Fruit fly (Drosophila melanogaster) whole organism, pupa: ENCODE data around the gene CG42655.

Experiments used
- CG12605 ChIP-seq: fragments of 200-800 bp; sonication (Bioruptor generic); IDR thresholded peaks from 2 replicates; pipeline ENCODE4 v1.3.6; 2022; ENCODE audit warnings: missing biosample characterization, missing genetic modification characterization
- CG14655 ChIP-seq: fragments of 200-800 bp; sonication (Bioruptor generic); optimal IDR thresholded peaks from 3 replicates; lab custom pipeline; 2017; ENCODE audit warnings: mild to moderate bottlenecking, missing biosample characterization, missing genetic modification reagents, missing genetic modification characterization
- CG34367 ChIP-seq: fragments of 200-800 bp; sonication (Bioruptor generic); optimal IDR thresholded peaks from 2 replicates; lab custom pipeline; 2018; ENCODE audit warnings: missing biosample characterization, mild to moderate bottlenecking, missing genetic modification characterization
- CG4496 ChIP-seq: fragments of 200-800 bp; sonication (Bioruptor generic); IDR thresholded peaks from 3 replicates; pipeline ENCODE4 v1.3.6; 2022; ENCODE audit warnings: missing biosample characterization, missing genetic modification characterization
- EcR ChIP-seq: fragments of 200-800 bp; sonication (Bioruptor generic); optimal IDR thresholded peaks from 3 replicates; lab custom pipeline; 2019; ENCODE audit warnings: missing biosample characterization, missing genetic modification characterization, mild to moderate bottlenecking, moderate library complexity, missing genetic modification reagents
- Snoo ChIP-seq: fragments of 200-800 bp; sonication (Bioruptor generic); optimal IDR thresholded peaks from 3 replicates; lab custom pipeline; 2017; ENCODE audit warnings: missing biosample characterization, mild to moderate bottlenecking, missing genetic modification characterization, inconsistent platforms

- no peak for TF ChIP-seq EcR (GFP tag; lab: Kevin White, UChicago)
- TF ChIP-seq CG14655 (GFP tag; lab: Kevin White, UChicago) = no peak
- no peak for TF ChIP-seq Snoo (tag; lab: Kevin White, UChicago)
- no peak for TF ChIP-seq CG34367 (tag; lab: Kevin White, UChicago)
- peak; percentile 11; the same call in 1 of the 2 replicates for TF ChIP-seq CG12605
- peak; percentile 65; the same call in 2 of the 3 replicates for TF ChIP-seq CG4496
These were observed 48.1 kb downstream of the CG42655 start for dm6 chr3L:19905427-19905826.
